Worm (Caenorhabditis elegans): ENCODE results near the gene srv-10.

- TF ChIP-seq T07F8.4 (tag; optimal IDR thresholded peaks at IDR 0.05) (no peak), lir-1 (GFP tag; conservative IDR thresholded peaks at IDR 0.05) (no peak), mes-4 (tag; optimal IDR thresholded peaks at IDR 0.05) (no peak), xnd-1 (tag; optimal IDR thresholded peaks at IDR 0.05) (no peak), nhr-90 (tag; optimal IDR thresholded peaks at IDR 0.05) (no peak), unc-62 (GFP tag; optimal IDR thresholded peaks at IDR 0.05) (no peak), F57C9.4 (tag; optimal IDR thresholded peaks at IDR 0.05) (no peak), F39B2.1 (GFP tag; IDR thresholded peaks at IDR 0.05) (no peak), ama-1 (optimal IDR thresholded peaks at IDR 0.05) (no peak), ama-1 (GFP tag; optimal IDR thresholded peaks at IDR 0.05) (no peak), snpc-4 (GFP tag; optimal IDR thresholded peaks at IDR 0.05) (no peak), snpc-4 (tag; optimal IDR thresholded peaks at IDR 0.05) (no peak)
Observed at ce11 chrV:13417513-13417912, 6.2 kb upstream of the srv-10 start, which contains the start of gene F53F1.6.

Measured in whole organism, young adult.